Worm (Caenorhabditis elegans): ENCODE results near the gene C02F5.14.

The C02F5.14 gene

ce11 chrIII:8240948-8241347, 5.6 kb upstream of the C02F5.14 start:
- no peak for TF ChIP-seq flt-1 (GFP tag; IDR thresholded peaks at IDR 0.05)
- TF ChIP-seq tab-1 (GFP tag; IDR thresholded peaks at IDR 0.05) = no peak
- no peak for TF ChIP-seq ref-1 (GFP tag; conservative IDR thresholded peaks at IDR 0.05)
- no peak for TF ChIP-seq klf-2 (GFP tag; conservative IDR thresholded peaks at IDR 0.05)
- no peak for TF ChIP-seq cog-1 (tag; optimal IDR thresholded peaks at IDR 0.05)
- TF ChIP-seq ztf-23 (GFP tag; IDR thresholded peaks at IDR 0.05) = no peak
- no peak for TF ChIP-seq ztf-29 (GFP tag; IDR thresholded peaks at IDR 0.05)
- no peak for TF ChIP-seq T22C8.4 (GFP tag; IDR thresholded peaks at IDR 0.05)
- no peak for TF ChIP-seq med-1 (GFP tag; optimal IDR thresholded peaks at IDR 0.05; ENCODE audit: insufficient read depth)

ce11 chrIII:8240247-8240646, 4.9 kb upstream of the C02F5.14 start:
- TF ChIP-seq ref-1 (GFP tag; conservative IDR thresholded peaks at IDR 0.05) (no peak), klf-2 (GFP tag; conservative IDR thresholded peaks at IDR 0.05) (no peak), med-1 (GFP tag; optimal IDR thresholded peaks at IDR 0.05; ENCODE audit: insufficient read depth) (no peak), cog-1 (tag; optimal IDR thresholded peaks at IDR 0.05) (no peak), ztf-29 (GFP tag; IDR thresholded peaks at IDR 0.05) (no peak), flt-1 (GFP tag; IDR thresholded peaks at IDR 0.05) (no peak), T22C8.4 (GFP tag; IDR thresholded peaks at IDR 0.05) (no peak), tab-1 (GFP tag; IDR thresholded peaks at IDR 0.05) (no peak), ztf-23 (GFP tag; IDR thresholded peaks at IDR 0.05) (no peak)

- TF ChIP-seq T22C8.4 (GFP tag; IDR thresholded peaks at IDR 0.05) (no peak), med-1 (GFP tag; optimal IDR thresholded peaks at IDR 0.05; ENCODE audit: insufficient read depth) (no peak), ztf-23 (GFP tag; IDR thresholded peaks at IDR 0.05) (no peak), cog-1 (tag; optimal IDR thresholded peaks at IDR 0.05) (no peak), klf-2 (GFP tag; conservative IDR thresholded peaks at IDR 0.05) (no peak), ztf-29 (GFP tag; IDR thresholded peaks at IDR 0.05) (no peak), flt-1 (GFP tag; IDR thresholded peaks at IDR 0.05) (no peak), tab-1 (GFP tag; IDR thresholded peaks at IDR 0.05) (no peak), ref-1 (GFP tag; conservative IDR thresholded peaks at IDR 0.05) (no peak)
Measured at ce11 chrIII:8239325-8239724, 4.0 kb upstream of the C02F5.14 start, which contains the start of gene tsp-1. Gene tsp-1 (minus strand): TSS chrIII:8239423.

- TF ChIP-seq cog-1 (tag; optimal IDR thresholded peaks at IDR 0.05) (no peak), ztf-23 (GFP tag; IDR thresholded peaks at IDR 0.05) (no peak), ztf-29 (GFP tag; IDR thresholded peaks at IDR 0.05) (no peak), T22C8.4 (GFP tag; IDR thresholded peaks at IDR 0.05) (no peak), med-1 (GFP tag; optimal IDR thresholded peaks at IDR 0.05; ENCODE audit: insufficient read depth) (no peak), flt-1 (GFP tag; IDR thresholded peaks at IDR 0.05) (no peak), tab-1 (GFP tag; IDR thresholded peaks at IDR 0.05) (no peak), ref-1 (GFP tag; conservative IDR thresholded peaks at IDR 0.05) (no peak), klf-2 (GFP tag; conservative IDR thresholded peaks at IDR 0.05) (no peak)
Measured at ce11 chrIII:8237827-8238226, 2.5 kb upstream of the C02F5.14 start, which contains the start of gene tsp-2. Gene tsp-2 (minus strand): TSS chrIII:8237935.

ce11 chrIII:8235880-8236279, 566 bp upstream of the C02F5.14 start, which contains the start of gene C02F5.5:
Gene C02F5.5 (plus strand): TSS chrIII:8236180.
- TF ChIP-seq T22C8.4 (GFP tag; IDR thresholded peaks at IDR 0.05) (no peak), tab-1 (GFP tag; IDR thresholded peaks at IDR 0.05) (no peak), ztf-23 (GFP tag; IDR thresholded peaks at IDR 0.05) (no peak), cog-1 (tag; optimal IDR thresholded peaks at IDR 0.05) (no peak), ztf-29 (GFP tag; IDR thresholded peaks at IDR 0.05) (no peak), klf-2 (GFP tag; conservative IDR thresholded peaks at IDR 0.05) (no peak), ref-1 (GFP tag; conservative IDR thresholded peaks at IDR 0.05) (no peak), flt-1 (GFP tag; IDR thresholded peaks at IDR 0.05) (no peak), med-1 (GFP tag; optimal IDR thresholded peaks at IDR 0.05; ENCODE audit: insufficient read depth) (no peak)

ce11 chrIII:8232634-8233033, 2.7 kb downstream of the C02F5.14 start, which contains the start of gene henn-1:
Gene henn-1 (plus strand): TSS chrIII:8232651.
- TF ChIP-seq ref-1 (GFP tag; conservative IDR thresholded peaks at IDR 0.05) (no peak), cog-1 (tag; optimal IDR thresholded peaks at IDR 0.05) (no peak), ztf-23 (GFP tag; IDR thresholded peaks at IDR 0.05) (no peak), T22C8.4 (GFP tag; IDR thresholded peaks at IDR 0.05) (no peak), ztf-29 (GFP tag; IDR thresholded peaks at IDR 0.05) (no peak), med-1 (GFP tag; optimal IDR thresholded peaks at IDR 0.05; ENCODE audit: insufficient read depth) (no peak), klf-2 (GFP tag; conservative IDR thresholded peaks at IDR 0.05) (no peak), flt-1 (GFP tag; IDR thresholded peaks at IDR 0.05) (no peak), tab-1 (GFP tag; IDR thresholded peaks at IDR 0.05) (no peak)

ce11 chrIII:8229480-8229879, 5.8 kb downstream of the C02F5.14 start:
- TF ChIP-seq T22C8.4 (GFP tag; IDR thresholded peaks at IDR 0.05) (no peak), med-1 (GFP tag; optimal IDR thresholded peaks at IDR 0.05; ENCODE audit: insufficient read depth) (no peak), klf-2 (GFP tag; conservative IDR thresholded peaks at IDR 0.05) (no peak), cog-1 (tag; optimal IDR thresholded peaks at IDR 0.05) (no peak), flt-1 (GFP tag; IDR thresholded peaks at IDR 0.05) (no peak), ztf-29 (GFP tag; IDR thresholded peaks at IDR 0.05) (no peak), tab-1 (GFP tag; IDR thresholded peaks at IDR 0.05) (no peak), ref-1 (GFP tag; conservative IDR thresholded peaks at IDR 0.05) (no peak), ztf-23 (GFP tag; IDR thresholded peaks at IDR 0.05) (no peak)

ce11 chrIII:8228916-8229315, 6.4 kb downstream of the C02F5.14 start:
- TF ChIP-seq tab-1 (GFP tag; IDR thresholded peaks at IDR 0.05) = no peak
- TF ChIP-seq ztf-23 (GFP tag; IDR thresholded peaks at IDR 0.05) = no peak
- TF ChIP-seq T22C8.4 (GFP tag; IDR thresholded peaks at IDR 0.05) = no peak
- TF ChIP-seq ref-1 (GFP tag; conservative IDR thresholded peaks at IDR 0.05) = no peak
- TF ChIP-seq med-1 (GFP tag; optimal IDR thresholded peaks at IDR 0.05; ENCODE audit: insufficient read depth) = no peak
- no peak for TF ChIP-seq klf-2 (GFP tag; conservative IDR thresholded peaks at IDR 0.05)
- TF ChIP-seq flt-1 (GFP tag; IDR thresholded peaks at IDR 0.05) = no peak
- no peak for TF ChIP-seq ztf-29 (GFP tag; IDR thresholded peaks at IDR 0.05)

ce11 chrIII:8227511-8227910, 7.8 kb downstream of the C02F5.14 start, which contains the start of gene fbxl-1:
Gene fbxl-1 (plus strand): TSS chrIII:8227830.
- TF ChIP-seq flt-1 (GFP tag; IDR thresholded peaks at IDR 0.05) = peak; percentile 63
- no peak for TF ChIP-seq med-1 (GFP tag; optimal IDR thresholded peaks at IDR 0.05; ENCODE audit: insufficient read depth)

- TF ChIP-seq klf-2 (GFP tag; conservative IDR thresholded peaks at IDR 0.05) (no peak), flt-1 (GFP tag; IDR thresholded peaks at IDR 0.05) (no peak), ref-1 (GFP tag; conservative IDR thresholded peaks at IDR 0.05) (no peak), T22C8.4 (GFP tag; IDR thresholded peaks at IDR 0.05) (no peak), med-1 (GFP tag; optimal IDR thresholded peaks at IDR 0.05; ENCODE audit: insufficient read depth) (no peak), ztf-23 (GFP tag; IDR thresholded peaks at IDR 0.05) (no peak), tab-1 (GFP tag; IDR thresholded peaks at IDR 0.05) (no peak), cog-1 (tag; optimal IDR thresholded peaks at IDR 0.05) (no peak), ztf-29 (GFP tag; IDR thresholded peaks at IDR 0.05) (no peak)
Measured at ce11 chrIII:8226178-8226577, 9.1 kb downstream of the C02F5.14 start, which contains the start of gene rfs-1. Gene rfs-1 (plus strand): TSS chrIII:8226478.

All from whole organism, midembryonic.